Fruit fly (Drosophila melanogaster): ENCODE measurements around the gene fabp.

Gene fabp

DNA sequence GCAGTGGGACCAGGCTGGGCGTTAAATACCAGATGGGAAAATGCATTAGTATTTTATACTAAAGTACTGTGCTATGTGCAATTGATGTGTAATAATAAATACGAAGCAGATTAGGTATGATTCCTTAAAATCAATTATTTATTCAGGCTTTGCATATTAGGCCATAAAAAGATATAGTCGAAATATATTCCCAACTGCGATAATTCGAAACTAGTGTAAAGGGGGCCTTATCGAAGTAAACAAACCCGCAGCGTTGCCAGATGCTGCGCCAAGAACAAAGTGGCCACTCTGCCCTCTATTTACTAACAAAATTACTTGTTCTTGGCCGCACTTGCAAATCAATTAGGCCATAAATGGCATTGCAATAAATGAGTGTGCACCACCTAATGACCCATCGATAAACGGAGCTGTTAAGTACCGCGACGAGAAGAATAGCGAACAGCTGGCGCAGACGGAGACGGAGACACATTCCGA lies 9.3 kb downstream of the fabp start, which contains the start of gene CG10898 (continued):
- TF ChIP-seq cas (GFP tag; IDR thresholded peaks at IDR 0.05): peak; percentile 79; the same call in 1 of the 2 replicates
- TF ChIP-seq jing (GFP tag; optimal IDR thresholded peaks at IDR 0.05): peak; percentile 68
- peak; percentile 96 for TF ChIP-seq nerfin-1 (tag; optimal IDR thresholded peaks at IDR 0.05)
- TF ChIP-seq grau (tag; optimal IDR thresholded peaks at IDR 0.05): peak; percentile 79
- TF ChIP-seq Adf1 (GFP tag; IDR thresholded peaks at IDR 0.05): peak; percentile 43
- TF ChIP-seq ham (GFP tag; IDR thresholded peaks at IDR 0.05): peak; percentile 20; the same call in 1 of the 2 replicates
- TF ChIP-seq CG11723 (GFP tag; optimal IDR thresholded peaks at IDR 0.05): peak; percentile 46
- peak; percentile 58 for TF ChIP-seq her (GFP tag; optimal IDR thresholded peaks at IDR 0.05)
- no peak for TF ChIP-seq ftz-f1 (GFP tag; optimal IDR thresholded peaks at IDR 0.05)
- peak; percentile 80 for TF ChIP-seq ap (GFP tag; IDR thresholded peaks at IDR 0.05)
- TF ChIP-seq CG10274 (GFP tag; optimal IDR thresholded peaks at IDR 0.05): peak; percentile 32
- TF ChIP-seq CG10147 (GFP tag; optimal IDR thresholded peaks at IDR 0.05): peak; percentile 66
- TF ChIP-seq nau (GFP tag; optimal IDR thresholded peaks at IDR 0.05): peak; percentile 62
- TF ChIP-seq trem (tag; optimal IDR thresholded peaks at IDR 0.05): peak; percentile 81
- peak; percentile 77 for TF ChIP-seq dmrt99B (tag; optimal IDR thresholded peaks at IDR 0.05)
- TF ChIP-seq CG6272 (GFP tag; IDR thresholded peaks at IDR 0.05): peak; percentile 80
- peak; percentile 76 for TF ChIP-seq CG3065 (GFP tag; optimal IDR thresholded peaks at IDR 0.05)
- peak; percentile 60 for TF ChIP-seq CG4328 (GFP tag; optimal IDR thresholded peaks at IDR 0.05)

DNA sequence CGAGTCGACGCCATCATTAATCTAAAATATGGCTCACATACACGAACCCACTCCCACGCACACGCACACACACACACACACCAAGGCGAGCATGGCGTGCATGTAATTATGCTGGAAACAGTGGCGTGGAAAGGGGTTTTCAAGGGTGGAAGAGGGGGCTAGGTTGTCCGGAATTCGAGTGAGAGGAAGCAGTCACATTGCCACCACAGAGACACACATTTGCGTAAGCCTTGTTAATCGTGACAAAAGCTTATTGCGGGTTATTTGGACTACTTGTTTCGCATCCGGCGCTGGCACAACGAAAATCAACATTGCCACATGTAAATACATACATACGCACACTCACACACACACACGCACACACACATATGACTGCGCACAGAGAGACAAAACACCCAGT lies 11.9 kb downstream of the fabp start:
- no peak for TF ChIP-seq tup (GFP tag; optimal IDR thresholded peaks at IDR 0.05)
- peak; percentile 78 for TF ChIP-seq Ets65A (GFP tag)
- no peak for TF ChIP-seq CG17385 (GFP tag; optimal IDR thresholded peaks at IDR 0.05)
- TF ChIP-seq ham (GFP tag; IDR thresholded peaks at IDR 0.05): no peak
- TF ChIP-seq abd-A (tag; optimal IDR thresholded peaks at IDR 0.05): peak; percentile 79
- no peak for TF ChIP-seq hth (optimal IDR thresholded peaks at IDR 0.05)
- no peak for TF ChIP-seq insv (GFP tag; optimal IDR thresholded peaks at IDR 0.05)
- TF ChIP-seq CG30403 (GFP tag; optimal IDR thresholded peaks at IDR 0.05): no peak
- no peak for TF ChIP-seq bsh (GFP tag; optimal IDR thresholded peaks at IDR 0.05)
- no peak for TF ChIP-seq Atf-2 (GFP tag; optimal IDR thresholded peaks at IDR 0.05)
- TF ChIP-seq prd (optimal IDR thresholded peaks at IDR 0.05): no peak
- 0 out of 3 replicates have a peak, but pooled peaks have one; percentile 4 for TF ChIP-seq prd (GFP tag; IDR thresholded peaks at IDR 0.05)
- no peak for TF ChIP-seq CG10654 (GFP tag; optimal IDR thresholded peaks at IDR 0.05)
- no peak for TF ChIP-seq CG7372 (GFP tag; IDR thresholded peaks at IDR 0.05)
- TF ChIP-seq chinmo (GFP tag; IDR thresholded peaks at IDR 0.05; ENCODE audit: partially characterized antibody): 0 out of 4 replicates have a peak, but pooled peaks have one; percentile 10
- peak; percentile 13 for TF ChIP-seq cg (GFP tag; optimal IDR thresholded peaks at IDR 0.05)
- 0 out of 3 replicates have a peak, but pooled peaks have one; percentile 12 for TF ChIP-seq CG34422 (GFP tag; IDR thresholded peaks at IDR 0.05)
- no peak for TF ChIP-seq dysf (GFP tag; IDR thresholded peaks at IDR 0.05)
- TF ChIP-seq nmo (GFP tag; optimal IDR thresholded peaks at IDR 0.05): no peak
- TF ChIP-seq Trl (optimal IDR thresholded peaks at IDR 0.05): no peak
- TF ChIP-seq Trl (GFP tag; optimal IDR thresholded peaks at IDR 0.05): no peak
- TF ChIP-seq Bteb2 (GFP tag; optimal IDR thresholded peaks at IDR 0.05): no peak
- TF ChIP-seq her (GFP tag; optimal IDR thresholded peaks at IDR 0.05): no peak
- TF ChIP-seq CG5953 (GFP tag; IDR thresholded peaks at IDR 0.05): no peak
- TF ChIP-seq CG18599 (GFP tag; optimal IDR thresholded peaks at IDR 0.05): peak; percentile 6
- peak; percentile 65 for TF ChIP-seq mirr (GFP tag; optimal IDR thresholded peaks at IDR 0.05)
- TF ChIP-seq CG5245 (GFP tag; optimal IDR thresholded peaks at IDR 0.05): no peak
- no peak for TF ChIP-seq D19B (GFP tag; optimal IDR thresholded peaks at IDR 0.05)
